Fruit fly (Drosophila melanogaster): Measurements from ENCODE around the gene GatC.
A peak's percentile ranks its signal among the peaks of the same experiment; 100 is the strongest.

The GatC gene

DNA sequence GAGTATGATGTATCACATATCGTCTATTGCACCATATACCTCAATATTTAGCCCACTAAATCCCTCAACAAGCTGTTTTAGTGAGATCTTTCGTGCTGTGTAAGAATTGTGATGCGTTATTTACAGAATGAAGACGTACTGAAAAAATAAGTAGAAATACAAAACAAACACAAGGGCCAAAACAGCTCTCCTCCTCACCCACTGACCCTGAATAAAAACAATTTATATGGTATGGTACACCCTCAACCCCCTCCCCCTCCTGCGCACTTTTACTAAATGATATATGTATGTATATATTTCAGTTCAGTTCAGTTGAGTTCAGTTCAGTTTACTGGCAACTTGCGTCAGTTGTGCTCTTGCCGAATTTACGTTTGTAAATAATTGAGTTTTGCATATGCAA lies 40.2 kb upstream of the GatC start:
- peak; percentile 18 for TF ChIP-seq abd-A (tag; optimal IDR thresholded peaks at IDR 0.05)
- TF ChIP-seq crol (GFP tag; IDR thresholded peaks at IDR 0.05), result peak; percentile 50; the same call in 1 of the 2 replicates
- no peak for TF ChIP-seq CG10979 (tag; optimal IDR thresholded peaks at IDR 0.05)
- TF ChIP-seq klu (GFP tag; IDR thresholded peaks at IDR 0.05), result no peak
- TF ChIP-seq Neu2 (GFP tag; optimal IDR thresholded peaks at IDR 0.05; ENCODE audit: borderline replicate concordance), result no peak
- TF ChIP-seq psq (GFP tag; optimal IDR thresholded peaks at IDR 0.05), result no peak
- TF ChIP-seq so (GFP tag; IDR thresholded peaks at IDR 0.05), result 0 out of 3 replicates have a peak, but pooled peaks have one; percentile 31
- TF ChIP-seq sd (tag; optimal IDR thresholded peaks at IDR 0.05), result peak; percentile 51
- TF ChIP-seq gcm (GFP tag; optimal IDR thresholded peaks at IDR 0.05), result no peak

DNA sequence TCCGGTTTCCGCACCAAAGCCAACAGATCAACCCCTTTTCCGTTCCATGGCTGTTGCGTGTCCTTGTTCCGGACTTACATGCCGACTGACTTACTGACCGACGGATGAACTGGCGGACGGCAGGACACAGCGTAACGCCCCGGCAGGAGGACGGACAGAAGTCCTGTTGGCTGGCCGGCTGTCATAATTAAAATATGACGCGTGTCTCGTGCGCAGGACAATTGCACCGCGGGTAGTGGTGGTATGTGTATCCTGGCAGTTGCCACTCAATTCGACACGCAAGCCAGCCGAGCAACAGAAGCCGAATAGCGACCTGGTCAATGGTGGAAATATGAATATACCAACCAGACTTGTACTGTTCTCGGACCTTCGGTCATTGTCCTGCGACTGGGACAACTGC lies 36.5 kb upstream of the GatC start:
- TF ChIP-seq E2f2 (GFP tag; IDR thresholded peaks at IDR 0.05) (no peak), Blimp-1 (GFP tag; optimal IDR thresholded peaks at IDR 0.05) (no peak), gsb-n (tag; optimal IDR thresholded peaks at IDR 0.05) (peak; percentile 73), Sox100B (GFP tag; optimal IDR thresholded peaks at IDR 0.05) (no peak), twi (tag; optimal IDR thresholded peaks at IDR 0.05) (peak; percentile 0), C15 (GFP tag; IDR thresholded peaks at IDR 0.05) (no peak), D (optimal IDR thresholded peaks at IDR 0.05) (peak; percentile 29), D (GFP tag; optimal IDR thresholded peaks at IDR 0.05) (no peak), Sox102F (GFP tag; optimal IDR thresholded peaks at IDR 0.05) (no peak), Atf3 (GFP tag; optimal IDR thresholded peaks at IDR 0.05) (no peak), wdn (GFP tag; IDR thresholded peaks at IDR 0.05) (no peak), CG30020 (tag; optimal IDR thresholded peaks at IDR 0.05) (no peak), knrl (GFP tag; IDR thresholded peaks at IDR 0.05; ENCODE audit: partially characterized antibody) (no peak), Six4 (GFP tag; optimal IDR thresholded peaks at IDR 0.05) (no peak), Deaf1 (tag; optimal IDR thresholded peaks at IDR 0.05) (no peak), Hey (tag; optimal IDR thresholded peaks at IDR 0.05) (peak; percentile 82), CG42726 (GFP tag; IDR thresholded peaks at IDR 0.05; ENCODE audit: partially characterized antibody) (no peak), Sry-β (GFP tag; optimal IDR thresholded peaks at IDR 0.05) (no peak), CG11696 (GFP tag; IDR thresholded peaks at IDR 0.05) (no peak), Nf-YB (GFP tag; optimal IDR thresholded peaks at IDR 0.05) (no peak), cad (GFP tag; optimal IDR thresholded peaks at IDR 0.05) (peak; percentile 50), nerfin-1 (tag; optimal IDR thresholded peaks at IDR 0.05) (peak; percentile 79), klu (GFP tag; IDR thresholded peaks at IDR 0.05) (no peak), pnt (GFP tag; optimal IDR thresholded peaks at IDR 0.05) (no peak), CG6272 (GFP tag; IDR thresholded peaks at IDR 0.05) (no peak), pho (GFP tag; optimal IDR thresholded peaks at IDR 0.05) (no peak), sens (GFP tag) (peak; percentile 41), row (GFP tag; IDR thresholded peaks at IDR 0.05) (no peak), shn (GFP tag; optimal IDR thresholded peaks at IDR 0.05) (no peak), seq (GFP tag; IDR thresholded peaks at IDR 0.05) (no peak), kay (GFP tag; optimal IDR thresholded peaks at IDR 0.05) (no peak), zfh2 (GFP tag; optimal IDR thresholded peaks at IDR 0.05) (no peak), TFAM (GFP tag; optimal IDR thresholded peaks at IDR 0.05) (no peak), CG8944 (GFP tag; optimal IDR thresholded peaks at IDR 0.05) (no peak), CG13424 (tag; optimal IDR thresholded peaks at IDR 0.05) (no peak), tio (GFP tag; optimal IDR thresholded peaks at IDR 0.05) (no peak), zen (tag; optimal IDR thresholded peaks at IDR 0.05) (peak; percentile 59), odd (GFP tag; optimal IDR thresholded peaks at IDR 0.05) (no peak), salm (tag; optimal IDR thresholded peaks at IDR 0.05) (no peak), ab (GFP tag; optimal IDR thresholded peaks at IDR 0.05) (no peak), vvl (GFP tag; IDR thresholded peaks at IDR 0.05) (no peak), schlank (tag; optimal IDR thresholded peaks at IDR 0.05) (no peak), CG10565 (GFP tag; optimal IDR thresholded peaks at IDR 0.05) (no peak)
